Worm (Caenorhabditis elegans) whole organism, L2 larva: ENCODE measurements around the gene Y17G7B.17.

Experiments used
- C34F6.9 ChIP-seq: fragments of 150-350 bp; optimal IDR thresholded peaks from 2 replicates; lab custom pipeline; 2014; ENCODE audit warnings: missing biosample characterization, missing genetic modification characterization
- F13H6.1 ChIP-seq: sonication (generic microtip); optimal IDR thresholded peaks from 2 replicates; lab custom pipeline; 2016; ENCODE audit warnings: missing genetic modification characterization, missing compliant biosample characterization
- R02D3.7 ChIP-seq: fragments of 150-350 bp; optimal IDR thresholded peaks from 2 replicates; lab custom pipeline; 2014; ENCODE audit warnings: missing biosample characterization, missing genetic modification characterization
- Y55F3AM.14 ChIP-seq: fragments of 200-800 bp; sonication (Bioruptor generic); optimal IDR thresholded peaks from 2 replicates; lab custom pipeline; 2018; ENCODE audit warnings: mild to moderate bottlenecking, missing genetic modification characterization, missing compliant biosample characterization
- ZK546.5 ChIP-seq: sonication (generic microtip); optimal IDR thresholded peaks from 2 replicates; lab custom pipeline; 2017; ENCODE audit warnings: missing biosample characterization, missing genetic modification characterization
- alr-1 ChIP-seq: fragments of 150-350 bp; optimal IDR thresholded peaks from 2 replicates; lab custom pipeline; 2014; ENCODE audit warnings: missing biosample characterization, missing genetic modification characterization
- aly-2 ChIP-seq: fragments of 150-350 bp; optimal IDR thresholded peaks from 2 replicates; lab custom pipeline; 2014; ENCODE audit warnings: missing biosample characterization, missing genetic modification characterization
- ama-1 ChIP-seq: fragments of 150-350 bp; optimal IDR thresholded peaks from 2 replicates; lab custom pipeline; 2018; ENCODE audit warnings: inconsistent platforms
- ceh-16 ChIP-seq: fragments of 150-350 bp; optimal IDR thresholded peaks from 2 replicates; lab custom pipeline; 2014; ENCODE audit warnings: missing biosample characterization, missing genetic modification characterization
- dmd-4 ChIP-seq: sonication (generic microtip); optimal IDR thresholded peaks from 2 replicates; lab custom pipeline; 2017; ENCODE audit warnings: missing biosample characterization, missing genetic modification characterization
- egl-27 ChIP-seq: sonication (generic microtip); optimal IDR thresholded peaks from 3 replicates; lab custom pipeline; 2017; ENCODE audit warnings: missing biosample characterization, missing genetic modification reagents, missing genetic modification characterization
- elt-1 ChIP-seq: fragments of 150-350 bp; optimal IDR thresholded peaks from 2 replicates; lab custom pipeline; 2014; ENCODE audit warnings: missing biosample characterization, missing genetic modification characterization
- elt-3 ChIP-seq: sonication (generic microtip); optimal IDR thresholded peaks from 2 replicates; lab custom pipeline; 2017; ENCODE audit warnings: missing biosample characterization, missing genetic modification characterization
- fos-1 ChIP-seq: fragments of 150-350 bp; optimal IDR thresholded peaks from 2 replicates; lab custom pipeline; 2014; ENCODE audit warnings: missing biosample characterization, missing genetic modification characterization
- lin-11 ChIP-seq: fragments of 150-350 bp; sonication (generic microtip); optimal IDR thresholded peaks from 2 replicates; lab custom pipeline; 2014; ENCODE audit warnings: missing biosample characterization, missing genetic modification characterization, inconsistent platforms, mixed read lengths
- lin-13 ChIP-seq: fragments of 150-350 bp; optimal IDR thresholded peaks from 2 replicates; lab custom pipeline; 2014; ENCODE audit warnings: missing biosample characterization, missing genetic modification reagents, missing genetic modification characterization
- mab-5 ChIP-seq: fragments of 150-350 bp; optimal IDR thresholded peaks from 2 replicates; lab custom pipeline; 2014; ENCODE audit warnings: missing biosample characterization, missing genetic modification characterization
- mbf-1 ChIP-seq: sonication (generic microtip); optimal IDR thresholded peaks from 2 replicates; lab custom pipeline; 2017; ENCODE audit warnings: missing biosample characterization, missing genetic modification characterization
- nhr-10 ChIP-seq: sonication (generic microtip); optimal IDR thresholded peaks from 2 replicates; lab custom pipeline; 2017; ENCODE audit warnings: missing biosample characterization, missing genetic modification characterization
- nhr-11 ChIP-seq: fragments of 150-350 bp; optimal IDR thresholded peaks from 2 replicates; lab custom pipeline; 2014; ENCODE audit warnings: missing biosample characterization, missing genetic modification characterization
- nhr-12 ChIP-seq: fragments of 150-350 bp; optimal IDR thresholded peaks from 2 replicates; lab custom pipeline; 2014; ENCODE audit warnings: missing biosample characterization, missing genetic modification characterization
- nhr-129 ChIP-seq: fragments of 150-350 bp; optimal IDR thresholded peaks from 2 replicates; lab custom pipeline; 2014; ENCODE audit warnings: missing biosample characterization, missing genetic modification characterization
- nhr-21 ChIP-seq: fragments of 150-350 bp; optimal IDR thresholded peaks from 2 replicates; lab custom pipeline; 2014; ENCODE audit warnings: missing biosample characterization, missing genetic modification characterization
- nhr-23 ChIP-seq: fragments of 150-350 bp; optimal IDR thresholded peaks from 2 replicates; lab custom pipeline; 2014; ENCODE audit warnings: missing biosample characterization, missing genetic modification reagents, missing genetic modification characterization
- nhr-237 ChIP-seq: fragments of 150-350 bp; optimal IDR thresholded peaks from 2 replicates; lab custom pipeline; 2014; ENCODE audit warnings: missing biosample characterization, missing genetic modification characterization
- nhr-25 ChIP-seq: fragments of 150-350 bp; sonication (generic microtip); optimal IDR thresholded peaks from 3 replicates; lab custom pipeline; 2014; ENCODE audit warnings: missing biosample characterization, missing genetic modification characterization
- nhr-77 ChIP-seq: fragments of 150-350 bp; optimal IDR thresholded peaks from 2 replicates; lab custom pipeline; 2014; ENCODE audit warnings: missing biosample characterization, missing genetic modification characterization
- peb-1 ChIP-seq: fragments of 150-350 bp; optimal IDR thresholded peaks from 2 replicates; lab custom pipeline; 2014; ENCODE audit warnings: missing biosample characterization, missing genetic modification characterization
- sem-4 ChIP-seq: fragments of 150-350 bp; optimal IDR thresholded peaks from 2 replicates; lab custom pipeline; 2014; ENCODE audit warnings: missing biosample characterization, missing genetic modification reagents, missing genetic modification characterization
- skn-1 ChIP-seq: sonication (generic microtip); optimal IDR thresholded peaks from 2 replicates; lab custom pipeline; 2017; ENCODE audit warnings: missing biosample characterization, missing genetic modification characterization
- sma-3 ChIP-seq: sonication (generic microtip); optimal IDR thresholded peaks from 2 replicates; lab custom pipeline; 2016; ENCODE audit warnings: missing genetic modification reagents, missing genetic modification characterization, missing compliant biosample characterization
- sma-9 ChIP-seq, 2 experiments: fragments of 150-350 bp in 1 of 2; sonication (generic microtip) in 1 of 2; optimal IDR thresholded peaks; 2 replicates each; lab custom pipeline; 2014 to 2016; ENCODE audit warnings: missing genetic modification characterization in 2 of 2, mild to moderate bottlenecking in 1 of 2, missing biosample characterization in 1 of 2, missing compliant biosample characterization in 1 of 2, missing genetic modification reagents in 1 of 2, moderate library complexity in 1 of 2
- snpc-4 ChIP-seq: fragments of 150-350 bp; optimal IDR thresholded peaks from 2 replicates; lab custom pipeline; 2014; ENCODE audit warnings: missing biosample characterization, missing genetic modification characterization
- unc-39 ChIP-seq: fragments of 150-350 bp; optimal IDR thresholded peaks from 2 replicates; lab custom pipeline; 2014; ENCODE audit warnings: missing biosample characterization, missing genetic modification characterization
- unc-55 ChIP-seq: fragments of 150-350 bp; sonication (generic microtip); optimal IDR thresholded peaks from 3 replicates; lab custom pipeline; 2014; ENCODE audit warnings: missing biosample characterization, missing genetic modification reagents, missing genetic modification characterization
- unc-62 ChIP-seq: fragments of 150-350 bp; optimal IDR thresholded peaks from 2 replicates; lab custom pipeline; 2014; ENCODE audit warnings: missing biosample characterization, missing genetic modification reagents, missing genetic modification characterization
- zag-1 ChIP-seq: fragments of 150-350 bp; optimal IDR thresholded peaks from 2 replicates; lab custom pipeline; 2014; ENCODE audit warnings: missing biosample characterization, missing genetic modification characterization
- ztf-1 ChIP-seq: fragments of 200-800 bp; sonication (Bioruptor generic); conservative IDR thresholded peaks from 2 replicates; pipeline ENCODE4 v1.3.6; 2022; ENCODE audit warnings: missing genetic modification characterization, missing compliant biosample characterization
- ztf-11 ChIP-seq: sonication (generic microtip); optimal IDR thresholded peaks from 2 replicates; lab custom pipeline; 2017; ENCODE audit warnings: missing biosample characterization, missing genetic modification characterization
- ztf-4 ChIP-seq: fragments of 150-350 bp; optimal IDR thresholded peaks from 2 replicates; lab custom pipeline; 2014; ENCODE audit warnings: missing biosample characterization, missing genetic modification characterization

The Y17G7B.17 gene

ce11 chrII:12130868-12131267 is 31.1 kb upstream of the Y17G7B.17 start, which contains the start of gene set-24:
set-24 (minus strand) TSS chrII:12130968.
- TF ChIP-seq elt-3 (tag; lab: Kevin White, UChicago) (no peak), C34F6.9 (tag; lab: Kevin White, UChicago) (no peak), dmd-4 (tag; lab: Kevin White, UChicago) (no peak), mab-5 (tag; lab: Kevin White, UChicago) (no peak), ceh-16 (tag; lab: Kevin White, UChicago) (no peak), alr-1 (tag; lab: Kevin White, UChicago) (no peak), nhr-25 (tag; lab: Kevin White, UChicago) (no peak), sma-9 (GFP tag; optimal IDR thresholded peaks at IDR 0.05; lab: Kevin White, UChicago) (no peak), sma-9 (tag; optimal IDR thresholded peaks at IDR 0.05; lab: Kevin White, UChicago) (no peak), nhr-129 (tag; lab: Kevin White, UChicago) (no peak), ZK546.5 (no peak), nhr-23 (tag; lab: Kevin White, UChicago) (no peak), sem-4 (tag; lab: Kevin White, UChicago) (no peak), ztf-4 (tag; lab: Kevin White, UChicago) (no peak), F13H6.1 (tag; lab: Kevin White, UChicago) (no peak), ztf-11 (tag; lab: Kevin White, UChicago) (no peak)

- TF ChIP-seq alr-1 (tag; lab: Kevin White, UChicago): no peak
- TF ChIP-seq ama-1 (lab: Kevin White, UChicago): no peak
Observed at ce11 chrII:12130393-12130792, 30.6 kb upstream of the Y17G7B.17 start.

DNA sequence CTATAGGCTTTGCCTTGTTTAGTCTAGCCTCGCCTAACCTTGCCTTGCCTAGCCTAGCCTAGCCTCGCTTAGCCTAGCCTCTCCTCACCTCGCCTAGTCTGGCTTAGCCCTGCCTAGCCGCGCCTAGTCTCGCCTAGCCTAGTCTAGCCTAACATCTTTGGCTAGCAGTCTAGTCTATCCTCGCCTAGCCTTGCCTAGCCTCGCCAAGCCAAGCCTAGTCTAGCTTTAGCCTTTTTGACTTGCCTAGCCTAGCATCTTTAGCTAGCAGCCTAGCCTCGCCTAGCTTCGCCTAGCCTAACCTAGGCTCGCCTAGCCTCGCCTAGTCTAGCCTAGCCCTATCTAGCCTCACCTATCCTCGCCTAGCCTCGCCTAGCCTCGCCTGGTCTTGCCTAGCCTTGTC is 11.2 kb upstream of the Y17G7B.17 start:
- TF ChIP-seq unc-62 (GFP tag; lab: Kevin White, UChicago) (no peak), fos-1 (tag; lab: Kevin White, UChicago) (no peak), aly-2 (tag; lab: Kevin White, UChicago) (no peak), skn-1 (tag; lab: Kevin White, UChicago) (no peak), dmd-4 (tag; lab: Kevin White, UChicago) (no peak), nhr-12 (no peak), unc-55 (GFP tag; lab: Kevin White, UChicago) (no peak), mab-5 (tag; lab: Kevin White, UChicago) (no peak), sma-3 (GFP tag; lab: Kevin White, UChicago) (no peak), sma-9 (GFP tag; optimal IDR thresholded peaks at IDR 0.05; lab: Kevin White, UChicago) (no peak), sma-9 (tag; optimal IDR thresholded peaks at IDR 0.05; lab: Kevin White, UChicago) (no peak), lin-11 (no peak), C34F6.9 (tag; lab: Kevin White, UChicago) (no peak), R02D3.7 (tag; lab: Kevin White, UChicago) (no peak), Y55F3AM.14 (GFP tag; lab: Kevin White, UChicago) (no peak), elt-3 (tag; lab: Kevin White, UChicago) (no peak), nhr-129 (tag; lab: Kevin White, UChicago) (no peak)

- TF ChIP-seq sma-9 (GFP tag; optimal IDR thresholded peaks at IDR 0.05; lab: Kevin White, UChicago) (no peak), sma-9 (tag; optimal IDR thresholded peaks at IDR 0.05; lab: Kevin White, UChicago) (no peak), ztf-1 (GFP tag; lab: Robert Waterston, UW) (no peak), fos-1 (tag; lab: Kevin White, UChicago) (no peak), aly-2 (tag; lab: Kevin White, UChicago) (no peak), egl-27 (tag; lab: Kevin White, UChicago) (no peak)
Observed at ce11 chrII:12108843-12109242, 9.1 kb upstream of the Y17G7B.17 start.

DNA sequence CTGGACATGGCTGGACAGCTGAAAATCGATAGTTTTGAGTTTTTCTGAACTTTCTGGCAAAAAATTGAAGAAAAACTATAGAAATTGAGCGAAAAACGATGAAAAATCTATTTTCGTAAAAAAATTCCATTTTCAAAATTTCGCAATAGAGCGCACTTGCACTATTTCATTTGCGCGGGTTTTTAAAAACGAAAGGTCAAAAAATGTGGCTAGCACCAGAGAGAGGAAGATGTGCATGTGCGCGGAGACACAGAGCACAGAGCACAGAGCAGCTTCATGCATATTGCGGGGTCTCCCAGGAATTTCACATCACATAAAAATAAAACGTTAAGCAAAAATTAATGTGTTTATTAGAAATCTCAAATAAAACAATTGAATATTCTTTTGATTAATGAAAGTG is 8.1 kb upstream of the Y17G7B.17 start, which contains the start of gene Y17G7B.18:
Gene Y17G7B.18, minus strand, starts transcription at position 18 of the 400 bp plus-strand sequence.
- TF ChIP-seq sem-4 (tag; lab: Kevin White, UChicago) (peak; percentile 22), unc-55 (GFP tag; lab: Kevin White, UChicago) (peak; percentile 93), nhr-21 (tag; lab: Kevin White, UChicago) (peak; percentile 35), alr-1 (tag; lab: Kevin White, UChicago) (no peak), nhr-10 (tag; lab: Kevin White, UChicago) (no peak), snpc-4 (tag; lab: Kevin White, UChicago) (peak; percentile 64), egl-27 (tag; lab: Kevin White, UChicago) (peak; percentile 56), nhr-129 (tag; lab: Kevin White, UChicago) (peak; percentile 62), nhr-11 (tag; lab: Kevin White, UChicago) (no peak), nhr-77 (tag; lab: Kevin White, UChicago) (no peak), mab-5 (tag; lab: Kevin White, UChicago) (peak; percentile 28), skn-1 (tag; lab: Kevin White, UChicago) (no peak), F13H6.1 (tag; lab: Kevin White, UChicago) (peak; percentile 34), R02D3.7 (tag; lab: Kevin White, UChicago) (peak; percentile 25), nhr-237 (tag; lab: Kevin White, UChicago) (no peak), lin-13 (GFP tag; lab: Kevin White, UChicago) (peak; percentile 69), nhr-12 (no peak), Y55F3AM.14 (GFP tag; lab: Kevin White, UChicago) (no peak), peb-1 (tag; lab: Kevin White, UChicago) (no peak), ztf-1 (GFP tag; lab: Robert Waterston, UW) (no peak), ztf-11 (tag; lab: Kevin White, UChicago) (no peak), aly-2 (tag; lab: Kevin White, UChicago) (no peak), elt-1 (tag; lab: Kevin White, UChicago) (no peak), ZK546.5 (no peak), zag-1 (no peak), dmd-4 (tag; lab: Kevin White, UChicago) (no peak), unc-62 (GFP tag; lab: Kevin White, UChicago) (no peak), nhr-25 (tag; lab: Kevin White, UChicago) (peak; percentile 32), sma-9 (GFP tag; optimal IDR thresholded peaks at IDR 0.05; lab: Kevin White, UChicago) (no peak), sma-9 (tag; optimal IDR thresholded peaks at IDR 0.05; lab: Kevin White, UChicago) (no peak), fos-1 (tag; lab: Kevin White, UChicago) (peak; percentile 8), ztf-4 (tag; lab: Kevin White, UChicago) (no peak), unc-39 (tag; lab: Kevin White, UChicago) (no peak), mbf-1 (tag; lab: Kevin White, UChicago) (no peak)
